Worm (Caenorhabditis elegans): ENCODE data around the gene ceh-24.

ce11 chrV:13862505-13862904 is 49.5 kb downstream of the ceh-24 start, which contains the start of gene srx-137:
- TF ChIP-seq lin-39 (tag; optimal IDR thresholded peaks at IDR 0.05) (no peak), lin-15B (tag; optimal IDR thresholded peaks at IDR 0.05) (no peak), lin-13 (GFP tag; optimal IDR thresholded peaks at IDR 0.05) (no peak), blmp-1 (tag; optimal IDR thresholded peaks at IDR 0.05) (no peak), snpc-4 (tag; optimal IDR thresholded peaks at IDR 0.05) (no peak), sup-37 (GFP tag; optimal IDR thresholded peaks at IDR 0.05) (no peak), nhr-28 (tag; optimal IDR thresholded peaks at IDR 0.05) (no peak), pqm-1 (tag; optimal IDR thresholded peaks at IDR 0.05) (no peak), nhr-76 (tag; optimal IDR thresholded peaks at IDR 0.05) (no peak), irx-1 (tag; optimal IDR thresholded peaks at IDR 0.05) (no peak), lsy-2 (tag; optimal IDR thresholded peaks at IDR 0.05) (no peak), nhr-237 (tag; optimal IDR thresholded peaks at IDR 0.05) (no peak), egl-27 (tag; optimal IDR thresholded peaks at IDR 0.05) (no peak), nhr-71 (tag; optimal IDR thresholded peaks at IDR 0.05) (no peak)
